Fruit fly (Drosophila melanogaster) whole organism, embryonic: ENCODE data around the gene Iru.

ENCODE experiments used
- Adf1 ChIP-seq: fragments of 200-800 bp; sonication (Bioruptor generic); IDR thresholded peaks from 2 replicates; pipeline ENCODE4 v1.3.6; 2022; ENCODE audit warnings: missing biosample characterization, missing genetic modification characterization
- Aef1 ChIP-seq: fragments of 200-800 bp; sonication (Bioruptor generic); IDR thresholded peaks from 3 replicates; pipeline ENCODE4 v1.3.6; 2022; ENCODE audit warnings: missing biosample characterization, missing genetic modification characterization
- CG10654 ChIP-seq: fragments of 200-800 bp; sonication (Bioruptor generic); optimal IDR thresholded peaks from 2 replicates; lab custom pipeline; 2016; ENCODE audit warnings: missing biosample characterization, missing genetic modification characterization
- CG12219 ChIP-seq: fragments of 200-800 bp; sonication (Bioruptor generic); optimal IDR thresholded peaks from 3 replicates; lab custom pipeline; 2018; ENCODE audit warnings: missing biosample characterization, mild to moderate bottlenecking, missing genetic modification characterization
- CG12769 ChIP-seq: fragments of 200-800 bp; sonication (Bioruptor generic); optimal IDR thresholded peaks from 2 replicates; lab custom pipeline; 2019; ENCODE audit warnings: missing biosample characterization, mild to moderate bottlenecking, missing genetic modification characterization, moderate library complexity
- CG14965 ChIP-seq: fragments of 200-800 bp; sonication (Bioruptor generic); optimal IDR thresholded peaks from 2 replicates; lab custom pipeline; 2016; ENCODE audit warnings: missing biosample characterization, missing genetic modification characterization, borderline replicate concordance
- CG16863 ChIP-seq: fragments of 200-800 bp; sonication (Bioruptor generic); optimal IDR thresholded peaks from 3 replicates; lab custom pipeline; 2016; ENCODE audit warnings: missing biosample characterization, missing genetic modification characterization
- CG17186 ChIP-seq: fragments of 200-800 bp; sonication (Bioruptor generic); optimal IDR thresholded peaks from 3 replicates; lab custom pipeline; 2017; ENCODE audit warnings: missing biosample characterization, missing genetic modification reagents, missing genetic modification characterization
- CG31365 ChIP-seq: fragments of 200-800 bp; sonication (Bioruptor generic); optimal IDR thresholded peaks from 2 replicates; lab custom pipeline; 2018; ENCODE audit warnings: missing biosample characterization, mild to moderate bottlenecking, missing genetic modification characterization
- CG31441 ChIP-seq: fragments of 200-800 bp; sonication (Bioruptor generic); IDR thresholded peaks from 2 replicates; pipeline ENCODE4 v1.3.6; 2022; ENCODE audit warnings: missing biosample characterization, missing genetic modification characterization
- CG32767 ChIP-seq: fragments of 200-800 bp; sonication (Bioruptor generic); IDR thresholded peaks from 2 replicates; pipeline ENCODE4 v1.3.6; 2022; ENCODE audit warnings: missing biosample characterization, missing genetic modification characterization
- CG4282 ChIP-seq: fragments of 200-800 bp; sonication (Bioruptor generic); optimal IDR thresholded peaks from 2 replicates; lab custom pipeline; 2016; ENCODE audit warnings: missing biosample characterization, missing genetic modification characterization
- CG6689 ChIP-seq: fragments of 200-800 bp; sonication (Bioruptor generic); IDR thresholded peaks from 2 replicates; pipeline ENCODE4 v1.3.6; 2022; ENCODE audit warnings: missing biosample characterization, missing genetic modification characterization
- CG6765 ChIP-seq: fragments of 200-800 bp; sonication (Bioruptor generic); optimal IDR thresholded peaks from 3 replicates; lab custom pipeline; 2017; ENCODE audit warnings: missing biosample characterization, mild to moderate bottlenecking, missing genetic modification characterization
- CG7357 ChIP-seq: fragments of 200-800 bp; sonication (Bioruptor generic); IDR thresholded peaks from 3 replicates; pipeline ENCODE4 v1.3.6; 2022; ENCODE audit warnings: missing biosample characterization, missing genetic modification characterization
- CG9932 ChIP-seq: fragments of 200-800 bp; sonication (Bioruptor generic); IDR thresholded peaks from 2 replicates; pipeline ENCODE4 v1.3.6; 2022; ENCODE audit warnings: missing biosample characterization, missing genetic modification characterization
- Dek ChIP-seq: fragments of 200-800 bp; sonication (Bioruptor generic); optimal IDR thresholded peaks from 3 replicates; lab custom pipeline; 2019; ENCODE audit warnings: missing biosample characterization, mild to moderate bottlenecking, missing genetic modification characterization, moderate library complexity
- Gug ChIP-seq: fragments of 200-800 bp; sonication (Bioruptor generic); IDR thresholded peaks from 4 replicates; pipeline ENCODE4 v1.3.6; 2022; ENCODE audit warnings: missing biosample characterization, missing genetic modification characterization
- Hr3 ChIP-seq: fragments of 200-800 bp; sonication (Bioruptor generic); optimal IDR thresholded peaks from 3 replicates; lab custom pipeline; 2016; ENCODE audit warnings: missing biosample characterization, missing genetic modification characterization
- Kr ChIP-seq: fragments of 200-800 bp; sonication (Bioruptor generic); optimal IDR thresholded peaks from 2 replicates; lab custom pipeline; 2017; ENCODE audit warnings: missing biosample characterization, mild to moderate bottlenecking, missing genetic modification characterization
- NK7.1 ChIP-seq: fragments of 200-800 bp; sonication (Bioruptor generic); optimal IDR thresholded peaks from 3 replicates; lab custom pipeline; 2016; ENCODE audit warnings: missing biosample characterization, missing genetic modification characterization
- Pdp1 ChIP-seq, 2 experiments: fragments of 200-800 bp; sonication (Bioruptor generic); optimal IDR thresholded peaks; 3 replicates each; lab custom pipeline; 2016; ENCODE audit warnings: missing biosample characterization in 2 of 2, missing genetic modification characterization in 2 of 2, mild to moderate bottlenecking in 1 of 2, moderate library complexity in 1 of 2
- Sry-δ ChIP-seq: fragments of 200-800 bp; sonication (Bioruptor generic); optimal IDR thresholded peaks from 2 replicates; lab custom pipeline; 2016; ENCODE audit warnings: missing biosample characterization, missing genetic modification characterization
- Vsx1 ChIP-seq: fragments of 200-800 bp; sonication (Bioruptor generic); optimal IDR thresholded peaks from 2 replicates; lab custom pipeline; 2017; ENCODE audit warnings: missing biosample characterization, mild to moderate bottlenecking, missing genetic modification characterization, missing genetic modification reagents
- Xbp1 ChIP-seq: fragments of 200-800 bp; sonication (Bioruptor generic); optimal IDR thresholded peaks from 3 replicates; lab custom pipeline; 2016; ENCODE audit warnings: missing biosample characterization, mild to moderate bottlenecking, missing genetic modification characterization
- aop ChIP-seq: fragments of 200-800 bp; sonication (Bioruptor generic); IDR thresholded peaks from 2 replicates; pipeline ENCODE4 v1.3.6; 2022; ENCODE audit warnings: missing biosample characterization, missing genetic modification characterization
- cas ChIP-seq: fragments of 200-800 bp; sonication (Bioruptor generic); IDR thresholded peaks from 2 replicates; pipeline ENCODE4 v1.3.6; 2022; ENCODE audit warnings: missing biosample characterization, missing genetic modification characterization
- chinmo ChIP-seq: fragments of 200-800 bp; sonication (Bioruptor generic); IDR thresholded peaks from 4 replicates; pipeline ENCODE4 v1.3.6; 2022; ENCODE audit warnings: missing biosample characterization, missing genetic modification characterization; ENCODE audit not compliant: partially characterized antibody
- chm ChIP-seq: fragments of 200-800 bp; sonication (Bioruptor generic); IDR thresholded peaks from 2 replicates; pipeline ENCODE4 v1.3.6; 2022; ENCODE audit warnings: missing biosample characterization, missing genetic modification characterization
- crol ChIP-seq: fragments of 200-800 bp; sonication (Bioruptor generic); IDR thresholded peaks from 2 replicates; pipeline ENCODE4 v1.3.6; 2022; ENCODE audit warnings: missing biosample characterization, missing genetic modification characterization
- cwo ChIP-seq: fragments of 200-800 bp; sonication (Bioruptor generic); optimal IDR thresholded peaks from 3 replicates; lab custom pipeline; 2017; ENCODE audit warnings: missing biosample characterization, missing genetic modification characterization, mild to moderate bottlenecking, moderate library complexity, missing genetic modification reagents
- dan ChIP-seq: fragments of 200-800 bp; sonication (Bioruptor generic); IDR thresholded peaks from 2 replicates; pipeline ENCODE4 v1.3.6; 2022; ENCODE audit warnings: missing biosample characterization, missing genetic modification characterization
- dimm ChIP-seq: fragments of 200-800 bp; sonication (Bioruptor generic); IDR thresholded peaks from 2 replicates; pipeline ENCODE4 v1.3.6; 2022; ENCODE audit warnings: missing biosample characterization, missing genetic modification characterization
- disco-r ChIP-seq: fragments of 200-800 bp; sonication (Bioruptor generic); optimal IDR thresholded peaks from 2 replicates; lab custom pipeline; 2016; ENCODE audit warnings: missing biosample characterization, missing genetic modification characterization
- dmrt99B ChIP-seq: fragments of 200-800 bp; sonication (Bioruptor generic); optimal IDR thresholded peaks from 2 replicates; lab custom pipeline; 2018; ENCODE audit warnings: missing biosample characterization, mild to moderate bottlenecking, missing genetic modification characterization, moderate library complexity
- emc ChIP-seq: fragments of 200-800 bp; sonication (Bioruptor generic); optimal IDR thresholded peaks from 2 replicates; lab custom pipeline; 2016; ENCODE audit warnings: missing biosample characterization, missing genetic modification characterization
- gfzf ChIP-seq: fragments of 200-800 bp; sonication (Bioruptor generic); optimal IDR thresholded peaks from 2 replicates; lab custom pipeline; 2016; ENCODE audit warnings: missing biosample characterization, mild to moderate bottlenecking, missing genetic modification characterization, moderate library complexity
- grn ChIP-seq: fragments of 200-800 bp; sonication (Bioruptor generic); optimal IDR thresholded peaks from 3 replicates; lab custom pipeline; 2017; ENCODE audit warnings: missing biosample characterization, missing genetic modification characterization
- gt ChIP-seq: fragments of 200-800 bp; sonication (Bioruptor generic); IDR thresholded peaks from 2 replicates; pipeline ENCODE4 v1.3.6; 2022; ENCODE audit warnings: missing biosample characterization, missing genetic modification characterization
- lab ChIP-seq: fragments of 200-800 bp; sonication (Bioruptor generic); optimal IDR thresholded peaks from 3 replicates; lab custom pipeline; 2017; ENCODE audit warnings: missing biosample characterization, missing genetic modification characterization, mild to moderate bottlenecking, moderate library complexity, missing genetic modification reagents
- lmd ChIP-seq: fragments of 200-800 bp; sonication (Bioruptor generic); IDR thresholded peaks from 2 replicates; pipeline ENCODE4 v1.3.6; 2022; ENCODE audit warnings: missing biosample characterization, missing genetic modification characterization
- pb ChIP-seq: fragments of 200-800 bp; sonication (Bioruptor generic); optimal IDR thresholded peaks from 3 replicates; lab custom pipeline; 2016; ENCODE audit warnings: missing biosample characterization, missing genetic modification characterization
- scrt ChIP-seq: fragments of 200-800 bp; sonication (Bioruptor generic); optimal IDR thresholded peaks from 2 replicates; lab custom pipeline; 2018; ENCODE audit warnings: missing biosample characterization, mild to moderate bottlenecking, missing genetic modification characterization, moderate library complexity
- sima ChIP-seq: fragments of 200-800 bp; sonication (Bioruptor generic); optimal IDR thresholded peaks from 2 replicates; lab custom pipeline; 2016; ENCODE audit warnings: missing biosample characterization, missing genetic modification characterization
- tap ChIP-seq: fragments of 200-800 bp; optimal IDR thresholded peaks from 3 replicates; lab custom pipeline; 2019; ENCODE audit warnings: missing biosample characterization, mild to moderate bottlenecking, missing genetic modification characterization, moderate library complexity
- tgo ChIP-seq: fragments of 200-800 bp; sonication (Bioruptor generic); IDR thresholded peaks from 3 replicates; pipeline ENCODE4 v1.3.6; 2022; ENCODE audit warnings: missing biosample characterization, missing genetic modification characterization
- unpg ChIP-seq: fragments of 200-800 bp; sonication (Bioruptor generic); optimal IDR thresholded peaks from 3 replicates; lab custom pipeline; 2018; ENCODE audit warnings: missing biosample characterization, mild to moderate bottlenecking, missing genetic modification characterization, moderate library complexity
- wek ChIP-seq: fragments of 200-800 bp; sonication (Bioruptor generic); optimal IDR thresholded peaks from 3 replicates; lab custom pipeline; 2018; ENCODE audit warnings: missing biosample characterization, mild to moderate bottlenecking, missing genetic modification characterization, moderate library complexity
- yki ChIP-seq: fragments of >200 bp; optimal IDR thresholded peaks from 3 replicates; lab custom pipeline; 2018
- zf30C ChIP-seq: fragments of 200-800 bp; sonication (Bioruptor generic); optimal IDR thresholded peaks from 3 replicates; lab custom pipeline; 2018; ENCODE audit warnings: missing biosample characterization, mild to moderate bottlenecking, missing genetic modification characterization
- zfh1 ChIP-seq: fragments of 200-800 bp; sonication (Bioruptor generic); IDR thresholded peaks from 3 replicates; pipeline ENCODE4 v1.3.6; 2022; ENCODE audit warnings: missing biosample characterization, missing genetic modification characterization

The Iru gene

DNA sequence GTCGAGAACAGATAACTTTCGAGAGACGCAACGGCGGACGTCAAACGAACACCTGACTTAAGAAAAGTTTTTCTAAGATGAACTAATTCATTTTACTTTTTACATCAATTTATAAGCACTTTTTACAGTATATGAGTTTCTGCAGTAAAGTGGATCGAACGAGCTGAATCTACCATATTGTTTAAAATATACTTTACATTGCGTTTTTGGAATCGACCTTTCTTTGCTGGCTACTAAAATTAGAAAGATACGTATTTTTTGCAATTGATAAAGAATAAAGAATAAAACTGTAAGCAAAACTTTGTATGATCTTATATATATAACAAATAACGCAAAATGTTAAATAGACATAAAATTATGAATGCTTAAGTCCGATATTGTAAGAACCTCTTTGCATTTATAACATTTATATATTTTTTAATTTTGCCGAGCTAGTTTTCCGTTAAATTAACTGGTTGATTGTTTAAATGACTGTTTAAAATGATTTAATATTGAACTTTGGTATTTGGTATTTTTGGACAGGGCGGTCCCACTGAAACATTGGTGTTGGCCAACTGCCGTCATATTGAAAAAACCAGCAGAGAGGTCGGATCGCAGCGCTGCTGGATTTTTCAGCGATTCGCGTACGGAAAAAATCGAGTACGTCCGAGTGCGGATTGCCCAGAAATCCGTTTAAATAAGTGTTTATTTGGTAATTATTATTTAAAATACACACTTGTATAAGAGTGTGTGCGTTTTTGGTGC lies 45.9 kb downstream of the Iru start, which contains the start of gene Kdm2 (continued):
- TF ChIP-seq CG6765 (GFP tag; lab: Kevin White, UChicago) (peak; percentile 57), chinmo (no peak), CG10654 (GFP tag; lab: Kevin White, UChicago) (no peak), Hr3 (no peak), CG31441 (GFP tag; lab: Robert Waterston, UW) (no peak), unpg (GFP tag; lab: Kevin White, UChicago) (peak; percentile 18), Dek (tag; lab: Kevin White, UChicago) (peak; percentile 57), Xbp1 (GFP tag; lab: Kevin White, UChicago) (no peak), lab (GFP tag; lab: Kevin White, UChicago) (peak; percentile 45), Aef1 (no peak), zfh1 (GFP tag; lab: Robert Waterston, UW) (no peak), CG31365 (tag; lab: Kevin White, UChicago) (peak; percentile 7), Sry-δ (GFP tag; lab: Kevin White, UChicago) (no peak), aop (GFP tag; lab: Robert Waterston, UW) (no peak), lmd (GFP tag; lab: Robert Waterston, UW) (no peak), zf30C (GFP tag; lab: Kevin White, UChicago) (peak; percentile 31), wek (GFP tag; lab: Kevin White, UChicago) (no peak), sima (GFP tag; lab: Kevin White, UChicago) (no peak), CG4282 (GFP tag; lab: Kevin White, UChicago) (no peak), CG12769 (tag; lab: Kevin White, UChicago) (no peak), CG16863 (no peak), Kr (GFP tag; lab: Kevin White, UChicago) (no peak), CG9932 (GFP tag; lab: Robert Waterston, UW) (no peak), scrt (GFP tag; lab: Kevin White, UChicago) (peak; percentile 56), tgo (no peak), dan (GFP tag; lab: Robert Waterston, UW) (no peak), gt (GFP tag; lab: Robert Waterston, UW) (no peak), CG17186 (no peak), CG6689 (GFP tag; lab: Robert Waterston, UW) (no peak), emc (GFP tag; lab: Kevin White, UChicago) (no peak), Pdp1 (GFP tag; optimal IDR thresholded peaks at IDR 0.05; lab: Kevin White, UChicago) (peak in 1 of 2 experiments; percentile 19), Gug (no peak), cas (no peak), cwo (GFP tag; lab: Kevin White, UChicago) (no peak), disco-r (no peak), crol (no peak), Adf1 (no peak), pb (GFP tag; lab: Kevin White, UChicago) (no peak), CG14965 (GFP tag; lab: Kevin White, UChicago) (no peak), CG7357 (GFP tag; lab: Robert Waterston, UW) (no peak), chm (GFP tag; lab: Robert Waterston, UW) (no peak), grn (GFP tag; lab: Kevin White, UChicago) (no peak), Vsx1 (GFP tag; lab: Kevin White, UChicago) (peak; percentile 3), NK7.1 (GFP tag; lab: Kevin White, UChicago) (no peak), yki (lab: Kevin White, UChicago) (no peak), CG12219 (GFP tag; lab: Kevin White, UChicago) (no peak), dimm (no peak), CG32767 (GFP tag; lab: Robert Waterston, UW) (no peak), tap (tag; lab: Kevin White, UChicago) (peak; percentile 49), dmrt99B (tag; lab: Kevin White, UChicago) (peak; percentile 1), gfzf (peak; percentile 78)
